Fruit fly (Drosophila melanogaster): ENCODE data around the gene sim.

Gene sim

dm6 chr3R:13051942-13052693 is 5.4 kb upstream of the sim start, which contains the start of gene pic (continued):
- no peak for TF ChIP-seq CG9876 (GFP tag; optimal IDR thresholded peaks at IDR 0.05)
- no peak for TF ChIP-seq seq (GFP tag; IDR thresholded peaks at IDR 0.05)
- TF ChIP-seq CG2129 (GFP tag; IDR thresholded peaks at IDR 0.05; ENCODE audit: partially characterized antibody): peak; percentile 69
- no peak for TF ChIP-seq Eip74EF (GFP tag; optimal IDR thresholded peaks at IDR 0.05)
- no peak for TF ChIP-seq Rx (GFP tag; IDR thresholded peaks at IDR 0.05)
- TF ChIP-seq h (optimal IDR thresholded peaks at IDR 0.05): no peak
- TF ChIP-seq CG3407 (GFP tag; optimal IDR thresholded peaks at IDR 0.05): no peak
- no peak for TF ChIP-seq CG10462 (GFP tag; optimal IDR thresholded peaks at IDR 0.05)
- TF ChIP-seq PHDP (tag; optimal IDR thresholded peaks at IDR 0.05): no peak
- no peak for TF ChIP-seq Ssrp (tag; optimal IDR thresholded peaks at IDR 0.05)
- no peak for TF ChIP-seq Taf1 (GFP tag; IDR thresholded peaks at IDR 0.05)
- no peak for TF ChIP-seq abd-A (tag; optimal IDR thresholded peaks at IDR 0.05)
- no peak for TF ChIP-seq Atf6 (GFP tag; IDR thresholded peaks at IDR 0.05)
- no peak for TF ChIP-seq Ptx1 (GFP tag; IDR thresholded peaks at IDR 0.05)
- no peak for TF ChIP-seq CG8765 (GFP tag; IDR thresholded peaks at IDR 0.05)
- no peak for TF ChIP-seq Xbp1 (GFP tag; optimal IDR thresholded peaks at IDR 0.05)
- peak; percentile 33; the same call in 1 of the 3 replicates for TF ChIP-seq zen2 (GFP tag; IDR thresholded peaks at IDR 0.05; ENCODE audit: partially characterized antibody)
- TF ChIP-seq tup (GFP tag; optimal IDR thresholded peaks at IDR 0.05): no peak
- peak; percentile 85 for TF ChIP-seq Sry-δ (GFP tag; optimal IDR thresholded peaks at IDR 0.05)
- no peak for TF ChIP-seq chm (GFP tag; IDR thresholded peaks at IDR 0.05)
- TF ChIP-seq CG14441 (GFP tag; IDR thresholded peaks at IDR 0.05): no peak
- no peak for TF ChIP-seq CG12942 (GFP tag; optimal IDR thresholded peaks at IDR 0.05)
- peak; percentile 21 to 46 for TF ChIP-seq Trl (optimal IDR thresholded peaks at IDR 0.05)
- TF ChIP-seq Trl (GFP tag; optimal IDR thresholded peaks at IDR 0.05): peak; percentile 30
- TF ChIP-seq bsh (GFP tag; optimal IDR thresholded peaks at IDR 0.05): no peak
- TF ChIP-seq wek (GFP tag; optimal IDR thresholded peaks at IDR 0.05): no peak
- no peak for TF ChIP-seq Atf-2 (GFP tag; optimal IDR thresholded peaks at IDR 0.05)
- no peak for TF ChIP-seq jing (GFP tag; optimal IDR thresholded peaks at IDR 0.05)
- TF ChIP-seq cad (GFP tag; optimal IDR thresholded peaks at IDR 0.05): no peak
- no peak for TF ChIP-seq fd64A (GFP tag; optimal IDR thresholded peaks at IDR 0.05)
- no peak for TF ChIP-seq CkIIα-i1 (GFP tag; IDR thresholded peaks at IDR 0.05)
- no peak for TF ChIP-seq tx (GFP tag; optimal IDR thresholded peaks at IDR 0.05)
- peak; percentile 51 for TF ChIP-seq tna (GFP tag; IDR thresholded peaks at IDR 0.05; ENCODE audit: partially characterized antibody)
- no peak for TF ChIP-seq grn (GFP tag; optimal IDR thresholded peaks at IDR 0.05)
- TF ChIP-seq CG8089 (GFP tag; optimal IDR thresholded peaks at IDR 0.05): no peak
- TF ChIP-seq CG4617 (GFP tag; optimal IDR thresholded peaks at IDR 0.05; ENCODE audit: borderline replicate concordance): peak; percentile 36
- no peak for TF ChIP-seq HLHmδ (GFP tag; optimal IDR thresholded peaks at IDR 0.05)
- peak; percentile 31 for TF ChIP-seq CG12659 (GFP tag; optimal IDR thresholded peaks at IDR 0.05)
- no peak for TF ChIP-seq Dek (tag; optimal IDR thresholded peaks at IDR 0.05)
- no peak for TF ChIP-seq CG7987 (GFP tag; optimal IDR thresholded peaks at IDR 0.05)
- peak; percentile 70 for TF ChIP-seq vnd (GFP tag; IDR thresholded peaks at IDR 0.05; ENCODE audit: partially characterized antibody)
- TF ChIP-seq mld (GFP tag; IDR thresholded peaks at IDR 0.05; ENCODE audit: partially characterized antibody): 0 out of 3 replicates have a peak, but pooled peaks have one; percentile 12
- TF ChIP-seq tgo (GFP tag; IDR thresholded peaks at IDR 0.05): no peak
- TF ChIP-seq CG2875 (GFP tag; optimal IDR thresholded peaks at IDR 0.05): no peak
- TF ChIP-seq CG2889 (GFP tag; IDR thresholded peaks at IDR 0.05): no peak
- TF ChIP-seq Nf-YC (tag; optimal IDR thresholded peaks at IDR 0.05): no peak
- no peak for TF ChIP-seq ase (GFP tag; IDR thresholded peaks at IDR 0.05)
- TF ChIP-seq slp2 (GFP tag; optimal IDR thresholded peaks at IDR 0.05): no peak
- TF ChIP-seq oc (tag; optimal IDR thresholded peaks at IDR 0.05): no peak
- no peak for TF ChIP-seq CG10431 (GFP tag; optimal IDR thresholded peaks at IDR 0.05)

All from whole organism, embryonic.